Worm (Caenorhabditis elegans): ENCODE data around the gene T10C6.7.

Gene T10C6.7

ce11 chrV:16071167-16071566 lies 39.7 kb upstream of the T10C6.7 start, which contains the start of gene nhr-176:
TSS of gene nhr-176 (plus strand) at chrV:16071325.
- peak; percentile 52 for TF ChIP-seq elt-2 (tag; optimal IDR thresholded peaks at IDR 0.05)
- TF ChIP-seq ttx-3 (tag; optimal IDR thresholded peaks at IDR 0.05) = no peak

DNA sequence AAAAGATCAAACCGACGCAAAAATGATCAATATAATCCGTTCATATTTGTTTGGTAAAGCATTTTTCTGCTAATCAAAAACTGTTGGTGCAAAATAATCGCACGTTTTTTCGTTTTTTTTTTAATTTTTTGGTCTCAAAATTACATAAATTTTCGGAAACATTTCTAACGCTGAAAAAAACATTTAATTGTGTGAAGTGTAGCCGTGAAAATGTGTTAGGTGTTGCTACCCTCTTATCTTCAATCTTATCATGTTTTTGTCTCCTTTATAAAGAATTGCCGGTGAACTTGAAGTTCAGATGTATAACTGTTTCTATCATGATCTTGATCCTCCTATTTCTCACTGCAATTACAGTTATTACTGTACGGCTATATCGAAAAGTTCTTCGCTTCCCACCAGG lies 37.4 kb upstream of the T10C6.7 start, which contains the start of gene cyp-35D1:
Gene cyp-35D1 (plus strand): TSS at position 301 of the 400 bp plus-strand sequence.
- no peak for TF ChIP-seq nhr-232 (tag; optimal IDR thresholded peaks at IDR 0.05)
- peak; percentile 4 for TF ChIP-seq elt-2 (tag; optimal IDR thresholded peaks at IDR 0.05)
- no peak for TF ChIP-seq ahr-1 (tag; optimal IDR thresholded peaks at IDR 0.05)
- no peak for TF ChIP-seq lin-11 (tag; optimal IDR thresholded peaks at IDR 0.05)
- no peak for TF ChIP-seq ceh-19 (GFP tag; optimal IDR thresholded peaks at IDR 0.05)
- TF ChIP-seq ceh-6 (GFP tag; optimal IDR thresholded peaks at IDR 0.05) = no peak

ce11 chrV:16062788-16063187 lies 31.3 kb upstream of the T10C6.7 start, which contains the start of gene F14H3.14:
TSS of gene F14H3.14 (minus strand) at chrV:16062888.
- no peak for TF ChIP-seq ceh-45 (GFP tag; IDR thresholded peaks at IDR 0.05)
- no peak for TF ChIP-seq ama-1 (optimal IDR thresholded peaks at IDR 0.05)
- no peak for TF ChIP-seq pag-3 (tag; optimal IDR thresholded peaks at IDR 0.05; ENCODE audit: borderline replicate concordance)
- no peak for TF ChIP-seq pqm-1 (tag; optimal IDR thresholded peaks at IDR 0.05)
- no peak for TF ChIP-seq ceh-31 (tag; optimal IDR thresholded peaks at IDR 0.05)
- TF ChIP-seq T23F11.4 (GFP tag; optimal IDR thresholded peaks at IDR 0.05) = no peak
- TF ChIP-seq sdc-2 (tag; optimal IDR thresholded peaks at IDR 0.05) = no peak
- no peak for TF ChIP-seq ceh-18 (tag; optimal IDR thresholded peaks at IDR 0.05)
- no peak for TF ChIP-seq che-1 (tag; optimal IDR thresholded peaks at IDR 0.05)
- no peak for TF ChIP-seq ceh-19 (GFP tag; optimal IDR thresholded peaks at IDR 0.05)
- no peak for TF ChIP-seq pha-2 (tag; optimal IDR thresholded peaks at IDR 0.05)
- TF ChIP-seq pros-1 (tag; optimal IDR thresholded peaks at IDR 0.05) = no peak

DNA sequence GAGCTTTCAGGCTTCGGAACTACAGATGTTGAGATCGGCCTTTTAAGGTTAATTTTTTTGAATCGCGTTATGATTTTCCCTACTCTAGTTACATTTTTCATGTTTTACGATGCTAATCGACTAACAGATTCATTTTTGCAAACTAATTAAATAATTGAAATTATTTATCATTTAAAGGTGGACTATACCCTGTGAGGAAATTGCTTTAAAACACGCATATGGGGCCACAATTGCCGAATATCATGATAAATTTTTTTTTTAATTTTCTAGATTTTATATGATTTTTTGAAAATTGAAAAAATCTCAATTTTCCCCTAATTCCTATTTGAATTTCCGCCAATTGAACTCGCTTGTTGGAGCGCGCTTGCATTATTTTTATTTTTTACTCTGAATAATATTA lies 30.5 kb upstream of the T10C6.7 start, which contains the start of gene fbxa-100:
Gene fbxa-100 (minus strand): TSS at position 101 of the 400 bp plus-strand sequence.
- no peak for TF ChIP-seq hlh-30 (tag; optimal IDR thresholded peaks at IDR 0.05; ENCODE audit: insufficient read depth)
- TF ChIP-seq elt-2 (tag; optimal IDR thresholded peaks at IDR 0.05) = no peak
- TF ChIP-seq che-1 (tag; optimal IDR thresholded peaks at IDR 0.05) = no peak
- no peak for TF ChIP-seq hlh-8 (tag; optimal IDR thresholded peaks at IDR 0.05)

- TF ChIP-seq eyg-1 (tag; optimal IDR thresholded peaks at IDR 0.05) (no peak), elt-4 (tag; optimal IDR thresholded peaks at IDR 0.05) (no peak), mec-3 (tag; optimal IDR thresholded peaks at IDR 0.05; ENCODE audit: borderline replicate concordance) (no peak)
These were observed 28.6 kb upstream of the T10C6.7 start, which contains the start of gene F14H3.15 for ce11 chrV:16060135-16060534. TSS of gene F14H3.15 (minus strand) at chrV:16060235.

DNA sequence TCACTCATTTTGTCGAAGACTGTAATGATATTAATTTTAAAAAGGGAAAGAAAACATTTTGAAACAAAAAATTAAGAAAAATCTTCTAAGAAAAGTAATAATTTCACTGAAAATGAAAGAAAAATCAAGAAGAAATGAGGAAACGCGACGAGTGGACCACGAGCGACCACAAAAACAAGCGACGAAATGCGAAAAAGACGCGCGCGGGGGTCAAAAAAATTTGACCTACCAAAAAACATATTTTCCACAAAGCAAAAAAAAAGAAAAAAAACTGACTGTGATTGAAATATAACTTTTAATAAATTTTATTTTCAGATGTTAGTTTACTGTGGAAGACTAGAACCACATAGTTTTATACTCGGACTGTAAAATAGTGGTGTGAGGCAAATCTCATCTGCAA lies 27.4 kb upstream of the T10C6.7 start, which contains the start of gene F14H3.6:
Gene F14H3.6 (minus strand): TSS at position 22 of the 400 bp plus-strand sequence.
- TF ChIP-seq elt-4 (tag; optimal IDR thresholded peaks at IDR 0.05) (no peak), ceh-6 (GFP tag; optimal IDR thresholded peaks at IDR 0.05) (no peak), npax-4 (tag; optimal IDR thresholded peaks at IDR 0.05) (no peak), dve-1 (tag; optimal IDR thresholded peaks at IDR 0.05) (no peak), nfya-1 (tag; optimal IDR thresholded peaks at IDR 0.05) (no peak)

ce11 chrV:16057010-16057463 lies 25.5 kb upstream of the T10C6.7 start, which contains the start of gene F14H3.5:
TSS of gene F14H3.5 (minus strand) at chrV:16057060.
- TF ChIP-seq hlh-13 (GFP tag; optimal IDR thresholded peaks at IDR 0.05) (no peak), tbx-2 (tag; optimal IDR thresholded peaks at IDR 0.05) (no peak), ceh-18 (tag; optimal IDR thresholded peaks at IDR 0.05) (no peak), ahr-1 (tag; optimal IDR thresholded peaks at IDR 0.05) (no peak), che-1 (tag; optimal IDR thresholded peaks at IDR 0.05) (no peak), dmd-4 (tag; optimal IDR thresholded peaks at IDR 0.05; ENCODE audit: borderline replicate concordance) (no peak), Y22D7AL.16 (tag; optimal IDR thresholded peaks at IDR 0.05) (no peak), ceh-48 (tag; optimal IDR thresholded peaks at IDR 0.05) (no peak), ceh-24 (tag; optimal IDR thresholded peaks at IDR 0.05) (no peak), hlh-15 (tag; optimal IDR thresholded peaks at IDR 0.05) (no peak), pha-2 (tag; optimal IDR thresholded peaks at IDR 0.05) (no peak), unc-55 (GFP tag; optimal IDR thresholded peaks at IDR 0.05) (no peak), ceh-6 (GFP tag; optimal IDR thresholded peaks at IDR 0.05) (no peak), K09A11.1 (tag; optimal IDR thresholded peaks at IDR 0.05; ENCODE audit: insufficient read depth) (no peak)

Data from whole organism, late embryonic.